Fruit fly (Drosophila melanogaster): ENCODE data around the gene CG8188.
A peak's percentile ranks its signal among the peaks of the same experiment; 100 is the strongest.

CG8188 gene

dm6 chrX:17741864-17742297, 39.1 kb upstream of the CG8188 start:
- no peak for TF ChIP-seq CG9948 (tag; optimal IDR thresholded peaks at IDR 0.05)
- TF ChIP-seq CG34367 (tag; optimal IDR thresholded peaks at IDR 0.05), result no peak
- TF ChIP-seq CG32121 (GFP tag; IDR thresholded peaks at IDR 0.05), result no peak
- TF ChIP-seq CG17806 (tag; optimal IDR thresholded peaks at IDR 0.05), result no peak
- no peak for TF ChIP-seq EcR (GFP tag; optimal IDR thresholded peaks at IDR 0.05)
- TF ChIP-seq D1 (tag; optimal IDR thresholded peaks at IDR 0.05), result no peak
- no peak for TF ChIP-seq fd96Ca (GFP tag; IDR thresholded peaks at IDR 0.05)
- TF ChIP-seq CG8301 (tag; optimal IDR thresholded peaks at IDR 0.05), result no peak
- TF ChIP-seq Snoo (tag; optimal IDR thresholded peaks at IDR 0.05), result no peak
- no peak for TF ChIP-seq rn (GFP tag; IDR thresholded peaks at IDR 0.05)
- no peak for TF ChIP-seq CG15710 (tag; optimal IDR thresholded peaks at IDR 0.05)
- no peak for TF ChIP-seq CG4496 (GFP tag; IDR thresholded peaks at IDR 0.05)
- TF ChIP-seq gl (tag; optimal IDR thresholded peaks at IDR 0.05), result no peak
- TF ChIP-seq Pif1B (GFP tag; optimal IDR thresholded peaks at IDR 0.05), result no peak
- TF ChIP-seq CG14655 (GFP tag; optimal IDR thresholded peaks at IDR 0.05), result no peak

dm6 chrX:17741019-17741863, 38.4 kb upstream of the CG8188 start:
- no peak for TF ChIP-seq Ets98B (GFP tag; IDR thresholded peaks at IDR 0.05)
- no peak for TF ChIP-seq CG8159 (tag; optimal IDR thresholded peaks at IDR 0.05)
- no peak for TF ChIP-seq EcR (GFP tag; optimal IDR thresholded peaks at IDR 0.05)
- no peak for TF ChIP-seq CG4496 (GFP tag; IDR thresholded peaks at IDR 0.05)
- no peak for TF ChIP-seq CG17806 (tag; optimal IDR thresholded peaks at IDR 0.05)
- no peak for TF ChIP-seq CG12605 (GFP tag; IDR thresholded peaks at IDR 0.05)
- no peak for TF ChIP-seq CG14655 (GFP tag; optimal IDR thresholded peaks at IDR 0.05)
- no peak for TF ChIP-seq Pif1A (GFP tag; optimal IDR thresholded peaks at IDR 0.05)
- no peak for TF ChIP-seq CG8301 (tag; optimal IDR thresholded peaks at IDR 0.05)
- no peak for TF ChIP-seq fd96Ca (GFP tag; IDR thresholded peaks at IDR 0.05)
- no peak for TF ChIP-seq CG9948 (tag; optimal IDR thresholded peaks at IDR 0.05)
- TF ChIP-seq D1 (tag; optimal IDR thresholded peaks at IDR 0.05), result no peak
- TF ChIP-seq Snoo (tag; optimal IDR thresholded peaks at IDR 0.05), result no peak
- TF ChIP-seq rn (GFP tag; IDR thresholded peaks at IDR 0.05), result no peak
- TF ChIP-seq CG32121 (GFP tag; IDR thresholded peaks at IDR 0.05), result no peak
- no peak for TF ChIP-seq gl (tag; optimal IDR thresholded peaks at IDR 0.05)

dm6 chrX:17739974-17740373, 37.1 kb upstream of the CG8188 start:
- TF ChIP-seq Pif1B (GFP tag; optimal IDR thresholded peaks at IDR 0.05) (no peak), Ets98B (GFP tag; IDR thresholded peaks at IDR 0.05) (no peak), CG4496 (GFP tag; IDR thresholded peaks at IDR 0.05) (no peak), Pif1A (GFP tag; optimal IDR thresholded peaks at IDR 0.05) (no peak), CG34367 (tag; optimal IDR thresholded peaks at IDR 0.05) (no peak), CG15710 (tag; optimal IDR thresholded peaks at IDR 0.05) (no peak), gl (tag; optimal IDR thresholded peaks at IDR 0.05) (no peak), Snoo (tag; optimal IDR thresholded peaks at IDR 0.05) (no peak), fd96Ca (GFP tag; IDR thresholded peaks at IDR 0.05) (no peak), rn (GFP tag; IDR thresholded peaks at IDR 0.05) (no peak), CG8159 (tag; optimal IDR thresholded peaks at IDR 0.05) (no peak), CG13204 (GFP tag; optimal IDR thresholded peaks at IDR 0.05) (no peak), CG8301 (tag; optimal IDR thresholded peaks at IDR 0.05) (no peak)

- no peak for TF ChIP-seq EcR (GFP tag; optimal IDR thresholded peaks at IDR 0.05)
- no peak for TF ChIP-seq Snoo (tag; optimal IDR thresholded peaks at IDR 0.05)
- TF ChIP-seq CG17806 (tag; optimal IDR thresholded peaks at IDR 0.05), result no peak
- TF ChIP-seq fd96Ca (GFP tag; IDR thresholded peaks at IDR 0.05), result no peak
- peak; percentile 25 for TF ChIP-seq CG14655 (GFP tag; optimal IDR thresholded peaks at IDR 0.05)
- TF ChIP-seq CG34367 (tag; optimal IDR thresholded peaks at IDR 0.05), result no peak
- TF ChIP-seq CG12605 (GFP tag; IDR thresholded peaks at IDR 0.05), result 0 out of 2 replicates have a peak, but pooled peaks have one; percentile 14
- no peak for TF ChIP-seq CG8159 (tag; optimal IDR thresholded peaks at IDR 0.05)
- TF ChIP-seq CG15710 (tag; optimal IDR thresholded peaks at IDR 0.05), result no peak
- TF ChIP-seq CG8301 (tag; optimal IDR thresholded peaks at IDR 0.05), result no peak
- no peak for TF ChIP-seq Pif1B (GFP tag; optimal IDR thresholded peaks at IDR 0.05)
- TF ChIP-seq CG9948 (tag; optimal IDR thresholded peaks at IDR 0.05), result no peak
- no peak for TF ChIP-seq rn (GFP tag; IDR thresholded peaks at IDR 0.05)
- TF ChIP-seq D1 (tag; optimal IDR thresholded peaks at IDR 0.05), result no peak
- TF ChIP-seq Pif1A (GFP tag; optimal IDR thresholded peaks at IDR 0.05), result no peak
- no peak for TF ChIP-seq gl (tag; optimal IDR thresholded peaks at IDR 0.05)
- 0 out of 2 replicates have a peak, but pooled peaks have one; percentile 17 for TF ChIP-seq CG32121 (GFP tag; IDR thresholded peaks at IDR 0.05)
- 0 out of 3 replicates have a peak, but pooled peaks have one; percentile 35 for TF ChIP-seq CG4496 (GFP tag; IDR thresholded peaks at IDR 0.05)
- no peak for TF ChIP-seq CG13204 (GFP tag; optimal IDR thresholded peaks at IDR 0.05)
- no peak for TF ChIP-seq CG10348 (GFP tag; IDR thresholded peaks at IDR 0.05)
- no peak for TF ChIP-seq Ets98B (GFP tag; IDR thresholded peaks at IDR 0.05)
Measured at dm6 chrX:17738989-17739388, 36.2 kb upstream of the CG8188 start.

dm6 chrX:17738474-17738838, 35.6 kb upstream of the CG8188 start:
- peak; percentile 17; the same call in 1 of the 3 replicates for TF ChIP-seq CG4496 (GFP tag; IDR thresholded peaks at IDR 0.05)
- TF ChIP-seq CG34367 (tag; optimal IDR thresholded peaks at IDR 0.05), result no peak
- TF ChIP-seq Pif1A (GFP tag; optimal IDR thresholded peaks at IDR 0.05), result peak; percentile 1
